Worm (Caenorhabditis elegans) whole organism, L1 larva: ENCODE measurements around the gene fbxb-75.

Experiments used
- C16A3.4 ChIP-seq: fragments of 150-350 bp; optimal IDR thresholded peaks from 2 replicates; lab custom pipeline; 2014; ENCODE audit warnings: missing biosample characterization, missing genetic modification characterization
- C34B4.2 ChIP-seq: sonication (generic microtip); optimal IDR thresholded peaks from 2 replicates; lab custom pipeline; 2017; ENCODE audit warnings: mild to moderate bottlenecking, missing genetic modification characterization, missing compliant biosample characterization
- F16B12.6 ChIP-seq: fragments of 150-350 bp; optimal IDR thresholded peaks from 2 replicates; lab custom pipeline; 2014; ENCODE audit warnings: missing biosample characterization, missing genetic modification characterization
- Y116A8C.19 ChIP-seq: sonication (generic microtip); optimal IDR thresholded peaks from 2 replicates; lab custom pipeline; 2016; ENCODE audit warnings: missing compliant biosample characterization, missing genetic modification characterization, borderline replicate concordance
- aha-1 ChIP-seq: fragments of 150-350 bp; optimal IDR thresholded peaks from 2 replicates; lab custom pipeline; 2014; ENCODE audit warnings: missing biosample characterization, missing genetic modification characterization
- aly-2 ChIP-seq: fragments of 150-350 bp; optimal IDR thresholded peaks from 2 replicates; lab custom pipeline; 2014; ENCODE audit warnings: missing biosample characterization, missing genetic modification characterization
- ama-1 ChIP-seq: fragments of 150-350 bp; optimal IDR thresholded peaks from 2 replicates; lab custom pipeline; 2014
- ceh-8 ChIP-seq: fragments of 200-800 bp; sonication (Bioruptor generic); optimal IDR thresholded peaks from 2 replicates; lab custom pipeline; 2018; ENCODE audit warnings: mild to moderate bottlenecking, missing genetic modification characterization, moderate library complexity, missing compliant biosample characterization
- ceh-82 ChIP-seq, 3 experiments: fragments of 150-350 bp in 1 of 3; sonication (generic microtip) in 2 of 3; optimal IDR thresholded peaks; 2 replicates each; lab custom pipeline; 2014 to 2017; ENCODE audit warnings: missing biosample characterization in 3 of 3, missing genetic modification characterization in 3 of 3
- ceh-88 ChIP-seq: fragments of 200-800 bp; sonication (Bioruptor generic); IDR thresholded peaks from 2 replicates; pipeline ENCODE4 v1.3.6; 2022; ENCODE audit warnings: missing genetic modification characterization, missing compliant biosample characterization
- ces-1 ChIP-seq: fragments of 150-350 bp; optimal IDR thresholded peaks from 2 replicates; lab custom pipeline; 2014; ENCODE audit warnings: missing biosample characterization, missing genetic modification reagents, missing genetic modification characterization
- dsc-1 ChIP-seq: sonication (generic microtip); optimal IDR thresholded peaks from 2 replicates; lab custom pipeline; 2016; ENCODE audit warnings: mild to moderate bottlenecking, missing genetic modification characterization, missing compliant biosample characterization
- egl-13 ChIP-seq: sonication (generic microtip); optimal IDR thresholded peaks from 2 replicates; lab custom pipeline; 2016; ENCODE audit warnings: missing genotype, missing genetic modification reagents, missing genetic modification characterization, missing compliant biosample characterization
- elt-2 ChIP-seq: sonication (generic microtip); optimal IDR thresholded peaks from 2 replicates; lab custom pipeline; 2016; ENCODE audit warnings: missing genetic modification characterization, mild to moderate bottlenecking, inconsistent platforms, missing compliant biosample characterization, missing genetic modification reagents
- elt-3 ChIP-seq, 6 experiments: fragments of 150-350 bp in 1 of 6; sonication (generic microtip); optimal IDR thresholded peaks; 2 replicates each; lab custom pipeline; 2017 to 2018; ENCODE audit warnings: missing biosample characterization in 6 of 6, missing genetic modification characterization in 6 of 6, inconsistent platforms in 1 of 6
- ets-5 ChIP-seq: fragments of 200-800 bp; sonication (Bioruptor generic); IDR thresholded peaks from 2 replicates; pipeline ENCODE4 v1.3.6; 2022; ENCODE audit warnings: missing genetic modification characterization, missing compliant biosample characterization
- fkh-8 ChIP-seq: sonication (generic microtip); optimal IDR thresholded peaks from 2 replicates; lab custom pipeline; 2016; ENCODE audit warnings: mild to moderate bottlenecking, missing genetic modification characterization, missing compliant biosample characterization
- grh-1 ChIP-seq: fragments of 200-800 bp; sonication (Bioruptor generic); IDR thresholded peaks from 2 replicates; pipeline ENCODE4 v1.3.6; 2022; ENCODE audit warnings: missing genetic modification reagents, missing genetic modification characterization, missing compliant biosample characterization
- jun-1 ChIP-seq: fragments of 150-350 bp; optimal IDR thresholded peaks from 2 replicates; lab custom pipeline; 2014; ENCODE audit warnings: missing biosample characterization, missing genetic modification reagents, missing genetic modification characterization
- lin-13 ChIP-seq: fragments of 150-350 bp; optimal IDR thresholded peaks from 2 replicates; lab custom pipeline; 2014; ENCODE audit warnings: missing biosample characterization, missing genetic modification reagents, missing genetic modification characterization
- lin-14 ChIP-seq: fragments of 200-800 bp; sonication (Bioruptor generic); optimal IDR thresholded peaks from 2 replicates; lab custom pipeline; 2018; ENCODE audit warnings: mild to moderate bottlenecking, missing genetic modification characterization, moderate library complexity, missing compliant biosample characterization
- lin-15B ChIP-seq: fragments of 150-350 bp; sonication (generic microtip); optimal IDR thresholded peaks from 3 replicates; lab custom pipeline; 2014; ENCODE audit warnings: missing biosample characterization, missing genetic modification characterization
- lir-3 ChIP-seq: sonication (generic microtip); optimal IDR thresholded peaks from 2 replicates; lab custom pipeline; 2016; ENCODE audit warnings: mild to moderate bottlenecking, missing genetic modification characterization, moderate library complexity, missing compliant biosample characterization; ENCODE audit not compliant: poor library complexity
- mdl-1 ChIP-seq, 2 experiments: fragments of 150-350 bp; optimal IDR thresholded peaks; 2 replicates each; lab custom pipeline; 2014 to 2017; ENCODE audit warnings: missing biosample characterization in 2 of 2, missing genetic modification characterization in 2 of 2, inconsistent platforms in 1 of 2
- mef-2 ChIP-seq: fragments of 150-350 bp; optimal IDR thresholded peaks from 2 replicates; lab custom pipeline; 2014; ENCODE audit warnings: missing biosample characterization, missing genetic modification characterization
- mep-1 ChIP-seq: fragments of 150-350 bp; optimal IDR thresholded peaks from 2 replicates; lab custom pipeline; 2014; ENCODE audit warnings: missing biosample characterization, missing genetic modification characterization
- nhr-11 ChIP-seq: fragments of 150-350 bp; optimal IDR thresholded peaks from 2 replicates; lab custom pipeline; 2014; ENCODE audit warnings: missing biosample characterization, missing genetic modification characterization
- nhr-19 ChIP-seq: fragments of 200-800 bp; sonication (Bioruptor generic); conservative IDR thresholded peaks from 2 replicates; pipeline ENCODE4 v1.3.6; 2022; ENCODE audit warnings: missing genetic modification characterization, missing compliant biosample characterization
- nhr-20 ChIP-seq: sonication (generic microtip); optimal IDR thresholded peaks from 2 replicates; lab custom pipeline; 2016; ENCODE audit warnings: mild to moderate bottlenecking, missing genetic modification characterization, missing compliant biosample characterization
- nhr-237 ChIP-seq: fragments of 150-350 bp; optimal IDR thresholded peaks from 2 replicates; lab custom pipeline; 2014; ENCODE audit warnings: missing biosample characterization, missing genetic modification characterization
- nhr-47 ChIP-seq: sonication (generic microtip); optimal IDR thresholded peaks from 2 replicates; lab custom pipeline; 2016; ENCODE audit warnings: mild to moderate bottlenecking, missing genetic modification characterization, moderate library complexity, missing compliant biosample characterization
- nhr-71 ChIP-seq: sonication (generic microtip); optimal IDR thresholded peaks from 2 replicates; lab custom pipeline; 2016; ENCODE audit warnings: mild to moderate bottlenecking, missing genetic modification characterization, moderate library complexity, missing compliant biosample characterization
- nhr-76 ChIP-seq: sonication (generic microtip); optimal IDR thresholded peaks from 2 replicates; lab custom pipeline; 2017; ENCODE audit warnings: missing biosample characterization, missing genetic modification characterization
- nhr-77 ChIP-seq: fragments of 150-350 bp; optimal IDR thresholded peaks from 2 replicates; lab custom pipeline; 2014; ENCODE audit warnings: missing biosample characterization, missing genetic modification characterization
- nhr-85 ChIP-seq: sonication (generic microtip); peaks from one replicate; lab custom pipeline; 2016; ENCODE audit warnings: missing genetic modification characterization, inconsistent platforms, missing compliant biosample characterization
- pag-3 ChIP-seq: sonication (generic microtip); optimal IDR thresholded peaks from 2 replicates; lab custom pipeline; 2017; ENCODE audit warnings: missing genetic modification characterization, mild to moderate bottlenecking, missing compliant biosample characterization, antibody characterized with exemption, borderline replicate concordance; ENCODE audit not compliant: insufficient read depth
- pqm-1 ChIP-seq: sonication (generic microtip); optimal IDR thresholded peaks from 3 replicates; lab custom pipeline; 2017; ENCODE audit warnings: missing biosample characterization, missing genetic modification characterization
- snu-23 ChIP-seq: sonication (generic microtip); optimal IDR thresholded peaks from 2 replicates; lab custom pipeline; 2016; ENCODE audit warnings: missing genetic modification characterization, missing compliant biosample characterization
- sox-4 ChIP-seq: sonication (generic microtip); optimal IDR thresholded peaks from 2 replicates; lab custom pipeline; 2016; ENCODE audit warnings: missing genetic modification characterization, missing compliant biosample characterization
- unc-130 ChIP-seq: fragments of 150-350 bp; optimal IDR thresholded peaks from 2 replicates; lab custom pipeline; 2017; ENCODE audit warnings: missing biosample characterization, missing genetic modification characterization, inconsistent platforms
- unc-62 ChIP-seq: fragments of 150-350 bp; optimal IDR thresholded peaks from 2 replicates; lab custom pipeline; 2014; ENCODE audit warnings: missing biosample characterization, missing genetic modification reagents, missing genetic modification characterization
- xbp-1 ChIP-seq: sonication (generic microtip); optimal IDR thresholded peaks from 2 replicates; lab custom pipeline; 2016; ENCODE audit warnings: missing genetic modification characterization, missing compliant biosample characterization
- zag-1 ChIP-seq: fragments of 150-350 bp; optimal IDR thresholded peaks from 2 replicates; lab custom pipeline; 2014; ENCODE audit warnings: missing biosample characterization, missing genetic modification characterization
- zip-4 ChIP-seq: fragments of 200-800 bp; sonication (Bioruptor generic); optimal IDR thresholded peaks from 2 replicates; lab custom pipeline; 2018; ENCODE audit warnings: mild to moderate bottlenecking, missing genetic modification characterization, moderate library complexity, missing compliant biosample characterization
- ztf-4 ChIP-seq: fragments of 150-350 bp; optimal IDR thresholded peaks from 2 replicates; lab custom pipeline; 2014; ENCODE audit warnings: missing biosample characterization, missing genetic modification characterization

Gene fbxb-75

ce11 chrIV:4470885-4471772 lies 30.2 kb upstream of the fbxb-75 start (continued):
- TF ChIP-seq nhr-85 (tag; lab: Kevin White, UChicago) (peak; percentile 47), sox-4 (tag; lab: Kevin White, UChicago) (no peak), aha-1 (tag; lab: Kevin White, UChicago) (no peak), zag-1 (tag; lab: Kevin White, UChicago) (no peak), fkh-8 (tag; lab: Kevin White, UChicago) (peak; percentile 42), xbp-1 (tag; lab: Kevin White, UChicago) (no peak), lin-14 (GFP tag; lab: Kevin White, UChicago) (peak; percentile 55), C16A3.4 (tag; lab: Kevin White, UChicago) (peak; percentile 54), lin-13 (peak; percentile 3), zip-4 (GFP tag; lab: Kevin White, UChicago) (peak; percentile 21), lin-15B (tag; lab: Kevin White, UChicago) (no peak)

ce11 chrIV:4469770-4470709 lies 29.1 kb upstream of the fbxb-75 start:
- TF ChIP-seq ces-1 (no peak), lin-14 (GFP tag; lab: Kevin White, UChicago) (peak; percentile 94), unc-130 (no peak), nhr-77 (tag; lab: Kevin White, UChicago) (no peak), ceh-82 (tag; optimal IDR thresholded peaks at IDR 0.05; lab: Kevin White, UChicago) (peak in 1 of 3 experiments; percentile 53), ceh-8 (GFP tag; lab: Kevin White, UChicago) (no peak), mdl-1 (tag; optimal IDR thresholded peaks at IDR 0.05; lab: Kevin White, UChicago) (peak in 1 of 2 experiments; percentile 93), nhr-20 (tag; lab: Kevin White, UChicago) (peak; percentile 72), lir-3 (tag; lab: Kevin White, UChicago) (peak; percentile 31), fkh-8 (tag; lab: Kevin White, UChicago) (peak; percentile 91), ets-5 (GFP tag; lab: Robert Waterston, UW) (no peak), xbp-1 (tag; lab: Kevin White, UChicago) (peak; percentile 30), Y116A8C.19 (no peak), aly-2 (tag; lab: Kevin White, UChicago) (no peak), ztf-4 (peak; percentile 55), elt-3 (tag; optimal IDR thresholded peaks at IDR 0.05; lab: Kevin White, UChicago) (no peak), C34B4.2 (no peak), jun-1 (tag; lab: Kevin White, UChicago) (no peak), pqm-1 (tag; lab: Kevin White, UChicago) (no peak), nhr-85 (tag; lab: Kevin White, UChicago) (peak; percentile 71), zag-1 (tag; lab: Kevin White, UChicago) (no peak), nhr-76 (tag; lab: Kevin White, UChicago) (no peak), nhr-71 (peak; percentile 84), mep-1 (tag; lab: Kevin White, UChicago) (peak; percentile 39), unc-62 (GFP tag; lab: Kevin White, UChicago) (no peak), ama-1 (lab: Kevin White, UChicago) (peak; percentile 56), ceh-88 (GFP tag; lab: Robert Waterston, UW) (peak; percentile 80), C16A3.4 (tag; lab: Kevin White, UChicago) (peak; percentile 59), nhr-19 (GFP tag; lab: Robert Waterston, UW) (peak; percentile 79), nhr-237 (no peak), F16B12.6 (tag; lab: Kevin White, UChicago) (no peak), aha-1 (tag; lab: Kevin White, UChicago) (no peak), nhr-11 (no peak), mef-2 (tag; lab: Kevin White, UChicago) (peak; percentile 3), nhr-47 (peak; percentile 72), egl-13 (tag; lab: Kevin White, UChicago) (peak; percentile 65), lin-13 (peak; percentile 75), snu-23 (peak; percentile 78), elt-2 (tag; lab: Kevin White, UChicago) (peak; percentile 59), grh-1 (GFP tag; lab: Robert Waterston, UW) (no peak), pag-3 (tag; lab: Kevin White, UChicago) (no peak), dsc-1 (tag; lab: Kevin White, UChicago) (no peak), sox-4 (tag; lab: Kevin White, UChicago) (peak; percentile 47)
